Worm (Caenorhabditis elegans): Measurements from ENCODE around the gene rabr-1.
A peak's percentile ranks its signal among the peaks of the same experiment; 100 is the strongest.

Gene rabr-1

ce11 chrX:2531276-2531675 lies 35.3 kb downstream of the rabr-1 start (continued):
- TF ChIP-seq die-1 (tag; optimal IDR thresholded peaks at IDR 0.05) = peak; percentile 76
- no peak for TF ChIP-seq nfya-1 (tag; optimal IDR thresholded peaks at IDR 0.05; ENCODE audit: borderline replicate concordance, insufficient read depth)
- peak; percentile 48 for TF ChIP-seq snpc-4 (GFP tag; optimal IDR thresholded peaks at IDR 0.05)
- peak; percentile 2 to 75 (median 66) for TF ChIP-seq snpc-4 (tag; optimal IDR thresholded peaks at IDR 0.05)
- no peak for TF ChIP-seq hrde-1 (tag; optimal IDR thresholded peaks at IDR 0.05; ENCODE audit: borderline replicate concordance)
- no peak for TF ChIP-seq mxl-1 (tag; optimal IDR thresholded peaks at IDR 0.05)
- peak; percentile 82 for TF ChIP-seq lin-26 (GFP tag; IDR thresholded peaks at IDR 0.05)
- TF ChIP-seq C06A6.2 (GFP tag; conservative IDR thresholded peaks at IDR 0.05) = no peak
- no peak for TF ChIP-seq F57A8.1 (GFP tag; optimal IDR thresholded peaks at IDR 0.05)
- no peak for TF ChIP-seq gei-17 (GFP tag; optimal IDR thresholded peaks at IDR 0.05)
- no peak for TF ChIP-seq mel-28 (tag; optimal IDR thresholded peaks at IDR 0.05; ENCODE audit: borderline replicate concordance)
- TF ChIP-seq attf-6 (GFP tag; IDR thresholded peaks at IDR 0.05) = no peak
- 0 out of 2 replicates have a peak, but pooled peaks have one; percentile 32 for TF ChIP-seq egl-44 (GFP tag; IDR thresholded peaks at IDR 0.05)
- 0 out of 2 replicates have a peak, but pooled peaks have one; percentile 16 for TF ChIP-seq rcor-1 (GFP tag; IDR thresholded peaks at IDR 0.05)
- no peak for TF ChIP-seq lir-1 (GFP tag; conservative IDR thresholded peaks at IDR 0.05)
- no peak for TF ChIP-seq ceh-27 (GFP tag; optimal IDR thresholded peaks at IDR 0.05)
- TF ChIP-seq F23B12.7 (tag; optimal IDR thresholded peaks at IDR 0.05; ENCODE audit: insufficient read depth) = peak; percentile 19
- TF ChIP-seq aptf-2 (GFP tag; conservative IDR thresholded peaks at IDR 0.05) = no peak
- TF ChIP-seq attf-3 (GFP tag; conservative IDR thresholded peaks at IDR 0.05) = no peak
- TF ChIP-seq ceh-79 (tag; optimal IDR thresholded peaks at IDR 0.05) = peak; percentile 15
- peak; percentile 71; the same call in 1 of the 2 replicates for TF ChIP-seq aptf-3 (GFP tag; IDR thresholded peaks at IDR 0.05)
- 0 out of 2 replicates have a peak, but pooled peaks have one; percentile 12 for TF ChIP-seq cebp-2 (GFP tag; IDR thresholded peaks at IDR 0.05)
- TF ChIP-seq B0035.1 (tag; optimal IDR thresholded peaks at IDR 0.05) = peak; percentile 16
- TF ChIP-seq somi-1 (GFP tag; optimal IDR thresholded peaks at IDR 0.05) = no peak
- 0 out of 2 replicates have a peak, but pooled peaks have one; percentile 20 for TF ChIP-seq ceh-100 (GFP tag; IDR thresholded peaks at IDR 0.05)
- no peak for TF ChIP-seq hlh-26 (GFP tag; conservative IDR thresholded peaks at IDR 0.05)
- TF ChIP-seq hlh-12 (tag; optimal IDR thresholded peaks at IDR 0.05) = no peak
- 0 out of 2 replicates have a peak, but pooled peaks have one; percentile 67 for TF ChIP-seq nfya-2 (GFP tag; IDR thresholded peaks at IDR 0.05)
- peak; percentile 40 for TF ChIP-seq ztf-22 (GFP tag; optimal IDR thresholded peaks at IDR 0.05)
- no peak for TF ChIP-seq nhr-120 (GFP tag; IDR thresholded peaks at IDR 0.05)
- no peak for TF ChIP-seq ztf-3 (GFP tag; optimal IDR thresholded peaks at IDR 0.05)
- no peak for TF ChIP-seq F49E8.2 (tag; optimal IDR thresholded peaks at IDR 0.05; ENCODE audit: insufficient read depth)
- no peak for TF ChIP-seq ztf-6 (GFP tag; IDR thresholded peaks at IDR 0.05)
- TF ChIP-seq sdz-38 (tag; optimal IDR thresholded peaks at IDR 0.05) = no peak
- TF ChIP-seq lsl-1 (GFP tag; optimal IDR thresholded peaks at IDR 0.05) = no peak
- TF ChIP-seq lin-40 (tag; optimal IDR thresholded peaks at IDR 0.05) = peak; percentile 53
- peak; percentile 57 for TF ChIP-seq him-1 (tag; optimal IDR thresholded peaks at IDR 0.05)
- peak; percentile 51 to 61 for TF ChIP-seq let-607 (tag; optimal IDR thresholded peaks at IDR 0.05)
- TF ChIP-seq F55B11.4 (tag; optimal IDR thresholded peaks at IDR 0.05; ENCODE audit: borderline replicate concordance, insufficient read depth) = no peak
- TF ChIP-seq ztf-28 (GFP tag; IDR thresholded peaks at IDR 0.05) = 0 out of 2 replicates have a peak, but pooled peaks have one; percentile 42
- peak; percentile 44 for TF ChIP-seq lin-54 (GFP tag; optimal IDR thresholded peaks at IDR 0.05)
- no peak for TF ChIP-seq lsy-27 (tag; optimal IDR thresholded peaks at IDR 0.05; ENCODE audit: borderline replicate concordance, insufficient read depth)
- TF ChIP-seq bed-2 (GFP tag; IDR thresholded peaks at IDR 0.05) = no peak

All from whole organism, young adult.